Worm (Caenorhabditis elegans): ENCODE measurements around the gene tra-4.

ce11 chrX:2873272-2873671 is 15.9 kb upstream of the tra-4 start:
- TF ChIP-seq him-1 (tag; optimal IDR thresholded peaks at IDR 0.05) (no peak), dao-5 (tag; optimal IDR thresholded peaks at IDR 0.05) (no peak)
